Worm (Caenorhabditis elegans) whole organism, L3 larva: Measurements from ENCODE around the gene K07F5.7.

Experiments used
- aly-2 ChIP-seq: fragments of 150-350 bp; optimal IDR thresholded peaks from 2 replicates; lab custom pipeline; 2014; ENCODE audit warnings: missing biosample characterization, missing genetic modification characterization
- ceh-28 ChIP-seq: fragments of 150-350 bp; optimal IDR thresholded peaks from 2 replicates; lab custom pipeline; 2014; ENCODE audit warnings: missing biosample characterization, missing genetic modification reagents, missing genetic modification characterization
- daf-12 ChIP-seq: fragments of 150-350 bp; optimal IDR thresholded peaks from 2 replicates; lab custom pipeline; 2014; ENCODE audit warnings: missing biosample characterization, missing genetic modification reagents, missing genetic modification characterization
- mml-1 ChIP-seq: fragments of 150-350 bp; sonication (generic microtip); optimal IDR thresholded peaks from 3 replicates; lab custom pipeline; 2014; ENCODE audit warnings: missing biosample characterization, missing genetic modification characterization
- nhr-11 ChIP-seq: fragments of 150-350 bp; optimal IDR thresholded peaks from 2 replicates; lab custom pipeline; 2014; ENCODE audit warnings: missing biosample characterization, missing genetic modification characterization
- nhr-76 ChIP-seq: fragments of 150-350 bp; sonication (generic microtip); optimal IDR thresholded peaks from 5 replicates; lab custom pipeline; 2014; ENCODE audit warnings: missing biosample characterization, missing genetic modification characterization
- pha-4 ChIP-seq: fragments of 150-350 bp; optimal IDR thresholded peaks from 2 replicates; lab custom pipeline; 2014; ENCODE audit warnings: missing biosample characterization, missing genetic modification reagents, missing genetic modification characterization
- unc-62 ChIP-seq: fragments of 150-350 bp; sonication (generic microtip); optimal IDR thresholded peaks from 4 replicates; lab custom pipeline; 2014; ENCODE audit warnings: missing biosample characterization, missing genetic modification reagents, missing genetic modification characterization

- no peak for TF ChIP-seq unc-62
- TF ChIP-seq nhr-76, result no peak
- no peak for TF ChIP-seq aly-2 (tag; lab: Kevin White, UChicago)
- no peak for TF ChIP-seq pha-4
- no peak for TF ChIP-seq nhr-11 (tag; lab: Kevin White, UChicago)
- TF ChIP-seq daf-12 (tag; lab: Kevin White, UChicago), result no peak
- no peak for TF ChIP-seq ceh-28
- TF ChIP-seq mml-1 (tag; lab: Kevin White, UChicago), result no peak
Measured at ce11 chrIV:9852250-9852649, 4.3 kb upstream of the K07F5.7 start, which contains the start of gene ssq-1.
